Fruit fly (Drosophila melanogaster) whole organism, embryonic: ENCODE measurements around the gene Adh.

Source experiments
- Asciz ChIP-seq: fragments of 200-800 bp; sonication (Bioruptor generic); optimal IDR thresholded peaks from 2 replicates; lab custom pipeline; 2017; ENCODE audit warnings: missing biosample characterization, mild to moderate bottlenecking, missing genetic modification characterization, missing genetic modification reagents
- Awh ChIP-seq: fragments of 200-800 bp; sonication (Bioruptor generic); IDR thresholded peaks from 2 replicates; pipeline ENCODE4, ENCODE4 v1.3.6; 2022; ENCODE audit warnings: missing biosample characterization, missing genetic modification characterization
- Bteb2 ChIP-seq: fragments of 200-800 bp; sonication (Bioruptor generic); optimal IDR thresholded peaks from 2 replicates; lab custom pipeline; 2016; ENCODE audit warnings: missing biosample characterization, missing genetic modification characterization
- C15 ChIP-seq: fragments of 200-800 bp; sonication (Bioruptor generic); IDR thresholded peaks from 3 replicates; pipeline ENCODE4 v1.3.6; 2022; ENCODE audit warnings: missing biosample characterization, missing genetic modification characterization
- CG10462 ChIP-seq: fragments of 200-800 bp; sonication (Bioruptor generic); optimal IDR thresholded peaks from 2 replicates; lab custom pipeline; 2016; ENCODE audit warnings: missing biosample characterization, missing genetic modification characterization
- CG11398 ChIP-seq: fragments of 200-800 bp; sonication (Bioruptor generic); optimal IDR thresholded peaks from 2 replicates; lab custom pipeline; 2016; ENCODE audit warnings: missing biosample characterization, missing genetic modification characterization
- CG12071 ChIP-seq: fragments of 200-800 bp; sonication (Bioruptor generic); optimal IDR thresholded peaks from 3 replicates; lab custom pipeline; 2018; ENCODE audit warnings: missing biosample characterization, mild to moderate bottlenecking, missing genetic modification characterization
- CG12236 ChIP-seq: fragments of 200-800 bp; sonication (Bioruptor generic); optimal IDR thresholded peaks from 2 replicates; lab custom pipeline; 2016; ENCODE audit warnings: missing biosample characterization, missing genetic modification characterization
- CG1603 ChIP-seq: fragments of 200-800 bp; sonication (Bioruptor generic); optimal IDR thresholded peaks from 2 replicates; lab custom pipeline; 2019; ENCODE audit warnings: missing biosample characterization, mild to moderate bottlenecking, missing genetic modification characterization, moderate library complexity
- CG16863 ChIP-seq: fragments of 200-800 bp; sonication (Bioruptor generic); optimal IDR thresholded peaks from 3 replicates; lab custom pipeline; 2016; ENCODE audit warnings: missing biosample characterization, missing genetic modification characterization
- CG17328 ChIP-seq: fragments of 200-800 bp; sonication (Bioruptor generic); IDR thresholded peaks from 2 replicates; pipeline ENCODE4 v1.3.6; 2022; ENCODE audit warnings: missing biosample characterization, missing genetic modification characterization
- CG17385 ChIP-seq: fragments of 200-800 bp; sonication (Bioruptor generic); optimal IDR thresholded peaks from 3 replicates; lab custom pipeline; 2018; ENCODE audit warnings: missing biosample characterization, mild to moderate bottlenecking, missing genetic modification characterization
- CG2875 ChIP-seq: fragments of 200-800 bp; sonication (Bioruptor generic); optimal IDR thresholded peaks from 2 replicates; lab custom pipeline; 2017; ENCODE audit warnings: missing biosample characterization, mild to moderate bottlenecking, missing genetic modification characterization, missing genetic modification reagents
- CG32532 ChIP-seq: fragments of 200-800 bp; sonication (Bioruptor generic); IDR thresholded peaks from 2 replicates; pipeline ENCODE4 v1.3.6; 2022; ENCODE audit warnings: missing biosample characterization, missing genetic modification characterization
- CG3281 ChIP-seq: fragments of 200-800 bp; sonication (Bioruptor generic); optimal IDR thresholded peaks from 3 replicates; lab custom pipeline; 2017; ENCODE audit warnings: missing biosample characterization, mild to moderate bottlenecking, missing genetic modification characterization
- CG3847 ChIP-seq: fragments of 200-800 bp; sonication (Bioruptor generic); IDR thresholded peaks from 2 replicates; pipeline ENCODE4 v1.3.6; 2022; ENCODE audit warnings: missing biosample characterization, missing genetic modification characterization
- CG4424 ChIP-seq: fragments of 200-800 bp; sonication (Bioruptor generic); optimal IDR thresholded peaks from 3 replicates; lab custom pipeline; 2016; ENCODE audit warnings: missing biosample characterization, missing genetic modification characterization
- CG6254 ChIP-seq: fragments of 200-800 bp; sonication (Bioruptor generic); optimal IDR thresholded peaks from 3 replicates; lab custom pipeline; 2017; ENCODE audit warnings: mild to moderate bottlenecking, missing biosample characterization, missing genetic modification reagents, missing genetic modification characterization
- CG8281 ChIP-seq: fragments of 200-800 bp; sonication (Bioruptor generic); optimal IDR thresholded peaks from 2 replicates; lab custom pipeline; 2018; ENCODE audit warnings: missing biosample characterization, mild to moderate bottlenecking, missing genetic modification characterization, moderate library complexity
- CG9727 ChIP-seq: fragments of 200-800 bp; sonication (Bioruptor generic); optimal IDR thresholded peaks from 3 replicates; lab custom pipeline; 2017; ENCODE audit warnings: missing biosample characterization, mild to moderate bottlenecking, missing genetic modification characterization
- Dbx ChIP-seq: fragments of 200-800 bp; sonication (Bioruptor generic); IDR thresholded peaks from 3 replicates; pipeline ENCODE4 v1.3.6; 2022; ENCODE audit warnings: missing biosample characterization, missing genetic modification characterization
- GATAe ChIP-seq: fragments of 200-800 bp; sonication (Bioruptor generic); conservative IDR thresholded peaks from 2 replicates; pipeline ENCODE4 v1.3.6; 2022; ENCODE audit warnings: missing biosample characterization, missing genetic modification characterization
- Hey ChIP-seq: fragments of 200-800 bp; sonication (Bioruptor generic); optimal IDR thresholded peaks from 3 replicates; lab custom pipeline; 2018; ENCODE audit warnings: missing biosample characterization, mild to moderate bottlenecking, missing genetic modification characterization
- Lpt ChIP-seq: fragments of >200 bp; optimal IDR thresholded peaks from 2 replicates; lab custom pipeline; 2018; ENCODE audit warnings: missing biosample characterization, missing genetic modification characterization
- Sin3A ChIP-seq: fragments of >200 bp; optimal IDR thresholded peaks from 2 replicates; lab custom pipeline; 2018
- Sry-β ChIP-seq: fragments of 200-800 bp; sonication (Bioruptor generic); optimal IDR thresholded peaks from 2 replicates; lab custom pipeline; 2018; ENCODE audit warnings: missing biosample characterization, mild to moderate bottlenecking, missing genetic modification characterization, moderate library complexity
- Usf ChIP-seq: fragments of 200-800 bp; sonication (Bioruptor generic); optimal IDR thresholded peaks from 2 replicates; lab custom pipeline; 2017; ENCODE audit warnings: missing genotype, missing biosample characterization, missing genetic modification characterization
- Xbp1 ChIP-seq: fragments of 200-800 bp; sonication (Bioruptor generic); optimal IDR thresholded peaks from 3 replicates; lab custom pipeline; 2016; ENCODE audit warnings: missing biosample characterization, mild to moderate bottlenecking, missing genetic modification characterization
- YL-1 ChIP-seq: fragments of 200-800 bp; sonication (Bioruptor generic); optimal IDR thresholded peaks from 3 replicates; lab custom pipeline; 2017; ENCODE audit warnings: missing biosample characterization, mild to moderate bottlenecking, missing genetic modification characterization
- ac ChIP-seq: fragments of 200-800 bp; sonication (Bioruptor generic); optimal IDR thresholded peaks from 3 replicates; lab custom pipeline; 2017; ENCODE audit warnings: missing biosample characterization, mild to moderate bottlenecking, missing genetic modification characterization
- al ChIP-seq: fragments of 200-800 bp; sonication (Bioruptor generic); IDR thresholded peaks from 2 replicates; pipeline ENCODE4 v1.3.6; 2022; ENCODE audit warnings: missing biosample characterization, missing genetic modification characterization
- chm ChIP-seq: fragments of 200-800 bp; sonication (Bioruptor generic); IDR thresholded peaks from 2 replicates; pipeline ENCODE4 v1.3.6; 2022; ENCODE audit warnings: missing biosample characterization, missing genetic modification characterization
- disco-r ChIP-seq: fragments of 200-800 bp; sonication (Bioruptor generic); optimal IDR thresholded peaks from 2 replicates; lab custom pipeline; 2016; ENCODE audit warnings: missing biosample characterization, missing genetic modification characterization
- eve ChIP-seq, 2 experiments: fragments of >200 bp; optimal IDR thresholded peaks; 2 replicates each; lab custom pipeline; 2017; ENCODE audit warnings: missing biosample characterization in 2 of 2, missing genetic modification characterization in 2 of 2
- fru ChIP-seq: fragments of >200 bp; optimal IDR thresholded peaks from 2 replicates; lab custom pipeline; 2017
- fu2 ChIP-seq: fragments of 200-800 bp; sonication (Bioruptor generic); optimal IDR thresholded peaks from 2 replicates; lab custom pipeline; 2016; ENCODE audit warnings: missing biosample characterization, missing genetic modification characterization
- grn ChIP-seq: fragments of 200-800 bp; sonication (Bioruptor generic); optimal IDR thresholded peaks from 3 replicates; lab custom pipeline; 2017; ENCODE audit warnings: missing biosample characterization, missing genetic modification characterization
- gt ChIP-seq: fragments of 200-800 bp; sonication (Bioruptor generic); IDR thresholded peaks from 2 replicates; pipeline ENCODE4 v1.3.6; 2022; ENCODE audit warnings: missing biosample characterization, missing genetic modification characterization
- hbn ChIP-seq: fragments of 200-800 bp; sonication (Bioruptor generic); IDR thresholded peaks from 2 replicates; pipeline ENCODE4 v1.3.6; 2022; ENCODE audit warnings: missing biosample characterization, missing genetic modification characterization; ENCODE audit not compliant: partially characterized antibody
- nau ChIP-seq: fragments of 200-800 bp; sonication (Bioruptor generic); optimal IDR thresholded peaks from 3 replicates; lab custom pipeline; 2017; ENCODE audit warnings: missing biosample characterization, mild to moderate bottlenecking, missing genetic modification characterization, missing genetic modification reagents
- otp ChIP-seq: fragments of 200-800 bp; sonication (Bioruptor generic); IDR thresholded peaks from 3 replicates; pipeline ENCODE4, ENCODE4 v1.3.6; 2022; ENCODE audit warnings: missing biosample characterization, missing genetic modification characterization
- pan ChIP-seq, 4 experiments: fragments of >200 bp in 3 of 4; fragments of 200-800 bp in 1 of 4; sonication (Bioruptor generic) in 1 of 4; optimal IDR thresholded peaks in 3 of 4; IDR thresholded peaks in 1 of 4; 2 replicates each; pipeline versions ENCODE4 v1.3.6 to Lab custom; 2017 to 2022; ENCODE audit warnings: missing biosample characterization in 2 of 4, missing genetic modification characterization in 2 of 4, mixed read lengths in 1 of 4
- rib ChIP-seq: fragments of 200-800 bp; sonication (Bioruptor generic); IDR thresholded peaks from 2 replicates; pipeline ENCODE4 v1.3.6; 2022; ENCODE audit warnings: missing biosample characterization, missing genetic modification characterization
- slou ChIP-seq: fragments of 200-800 bp; sonication (Bioruptor generic); optimal IDR thresholded peaks from 3 replicates; lab custom pipeline; 2016; ENCODE audit warnings: missing biosample characterization, missing genetic modification characterization
- tio ChIP-seq: fragments of 200-800 bp; sonication (Bioruptor generic); optimal IDR thresholded peaks from 2 replicates; lab custom pipeline; 2017; ENCODE audit warnings: missing biosample characterization, missing genetic modification characterization, inconsistent platforms
- twi ChIP-seq: fragments of 200-800 bp; optimal IDR thresholded peaks from 2 replicates; lab custom pipeline; 2019; ENCODE audit warnings: missing biosample characterization, mild to moderate bottlenecking, missing genetic modification characterization, moderate library complexity
- unpg ChIP-seq: fragments of 200-800 bp; sonication (Bioruptor generic); optimal IDR thresholded peaks from 3 replicates; lab custom pipeline; 2018; ENCODE audit warnings: missing biosample characterization, mild to moderate bottlenecking, missing genetic modification characterization, moderate library complexity
- wdn ChIP-seq: fragments of 200-800 bp; sonication (Bioruptor generic); IDR thresholded peaks from 2 replicates; pipeline ENCODE4 v1.3.6; 2022; ENCODE audit warnings: missing biosample characterization, missing genetic modification characterization
- wor ChIP-seq: fragments of 200-800 bp; sonication (Bioruptor generic); IDR thresholded peaks from 2 replicates; pipeline ENCODE4 v1.3.6; 2022; ENCODE audit warnings: missing biosample characterization, missing genetic modification characterization

Gene Adh

dm6 chr2L:14612998-14613955 lies 2.1 kb upstream of the Adh start (continued):
- no peak for TF ChIP-seq Sin3A (lab: Kevin White, UChicago)
- peak; percentile 77 for TF ChIP-seq twi (tag; lab: Kevin White, UChicago)
- TF ChIP-seq fu2: peak; percentile 46
- TF ChIP-seq CG12236 (GFP tag; lab: Kevin White, UChicago): peak; percentile 51
- 0 out of 2 replicates have a peak, but pooled peaks have one; percentile 28 for TF ChIP-seq chm (GFP tag; lab: Robert Waterston, UW)
- peak; percentile 78 for TF ChIP-seq Xbp1 (GFP tag; lab: Kevin White, UChicago)
- TF ChIP-seq unpg (GFP tag; lab: Kevin White, UChicago): peak; percentile 84
- TF ChIP-seq CG1603 (tag; lab: Kevin White, UChicago): no peak
- peak; percentile 68; the same call in 1 of the 2 replicates for TF ChIP-seq CG17328 (GFP tag; lab: Robert Waterston, UW)
- 0 out of 2 replicates have a peak, but pooled peaks have one; percentile 36 for TF ChIP-seq wor (GFP tag; lab: Robert Waterston, UW)
- TF ChIP-seq otp: peak; percentile 5; the same call in 1 of the 3 replicates
- peak; percentile 53 for TF ChIP-seq CG8281 (tag; lab: Kevin White, UChicago)
- no peak for TF ChIP-seq fru (lab: Kevin White, UChicago)
- no peak for TF ChIP-seq gt (GFP tag; lab: Robert Waterston, UW)
- TF ChIP-seq wdn: no peak
- TF ChIP-seq Asciz (GFP tag; lab: Kevin White, UChicago): peak; percentile 86
- no peak for TF ChIP-seq rib (GFP tag; lab: Robert Waterston, UW)
- TF ChIP-seq Usf (GFP tag; lab: Kevin White, UChicago): peak; percentile 68
- no peak for TF ChIP-seq hbn (GFP tag; lab: Robert Waterston, UW)
- peak; percentile 3 for TF ChIP-seq Sry-β (GFP tag; lab: Kevin White, UChicago)
- peak; percentile 6; the same call in 1 of the 3 replicates for TF ChIP-seq C15 (GFP tag; lab: Robert Waterston, UW)
- TF ChIP-seq Bteb2 (GFP tag; lab: Kevin White, UChicago): peak; percentile 62
- TF ChIP-seq nau (GFP tag; lab: Kevin White, UChicago): peak; percentile 73
- TF ChIP-seq disco-r (GFP tag; lab: Kevin White, UChicago): peak; percentile 60
- TF ChIP-seq Awh: no peak; the same call in 1 of the 2 replicates
- no peak for TF ChIP-seq Hey
- TF ChIP-seq CG11398 (GFP tag; lab: Kevin White, UChicago): no peak
- TF ChIP-seq grn (GFP tag; lab: Kevin White, UChicago): peak; percentile 2
- peak; percentile 48 for TF ChIP-seq CG16863 (GFP tag; lab: Kevin White, UChicago)
- peak; percentile 89 for TF ChIP-seq CG9727
- TF ChIP-seq Lpt (GFP tag; lab: Kevin White, UChicago): no peak
- TF ChIP-seq CG2875 (GFP tag; lab: Kevin White, UChicago): peak; percentile 74
- peak; percentile 44; the same call in 1 of the 2 replicates for TF ChIP-seq al (GFP tag; lab: Robert Waterston, UW)
- TF ChIP-seq YL-1 (GFP tag; lab: Kevin White, UChicago): peak; percentile 52
- peak; percentile 61; the same call in 1 of the 2 replicates for TF ChIP-seq CG32532 (GFP tag; lab: Robert Waterston, UW)
- peak in 1 of 2 experiments; percentile 84 for TF ChIP-seq eve (GFP tag; optimal IDR thresholded peaks at IDR 0.05; lab: Kevin White, UChicago)
- peak; percentile 81 for TF ChIP-seq tio (GFP tag; lab: Kevin White, UChicago)
- peak; percentile 69 for TF ChIP-seq CG10462 (GFP tag; lab: Kevin White, UChicago)
- no peak for TF ChIP-seq ac (GFP tag; lab: Kevin White, UChicago)
- TF ChIP-seq CG6254 (GFP tag; lab: Kevin White, UChicago): peak; percentile 66
- peak; percentile 89 for TF ChIP-seq CG3281
- peak; percentile 86 for TF ChIP-seq CG4424 (GFP tag; lab: Kevin White, UChicago)
- peak; percentile 85 for TF ChIP-seq CG17385 (GFP tag; lab: Kevin White, UChicago)
- no peak for TF ChIP-seq CG12071 (GFP tag; lab: Kevin White, UChicago)
- peak; percentile 69 for TF ChIP-seq Dbx (GFP tag; lab: Robert Waterston, UW)
- peak; percentile 68 for TF ChIP-seq CG3847
- TF ChIP-seq slou (GFP tag; lab: Kevin White, UChicago): peak; percentile 28
- no peak for TF ChIP-seq pan (optimal IDR thresholded peaks at IDR 0.05; lab: Kevin White, UChicago)
- peak in 1 of 2 experiments; percentile 66 for TF ChIP-seq pan (GFP tag; optimal IDR thresholded peaks at IDR 0.05 in 1 of 2, IDR thresholded peaks at IDR 0.05 in 1 of 2)
- no peak for TF ChIP-seq GATAe (GFP tag; lab: Robert Waterston, UW)
